Worm (Caenorhabditis elegans) whole organism, L4 larva: Measurements from ENCODE around the gene C44H4.4.

Experiments
- F49E8.2 ChIP-seq: sonication (generic microtip); optimal IDR thresholded peaks from 2 replicates; lab custom pipeline; 2016; ENCODE audit warnings: missing compliant biosample characterization, mild to moderate bottlenecking, missing genetic modification characterization, borderline replicate concordance
- T26A8.4 ChIP-seq: fragments of 200-800 bp; sonication (Bioruptor generic); IDR thresholded peaks from 2 replicates; pipeline ENCODE4 v1.3.6; 2022; ENCODE audit warnings: missing genetic modification characterization, missing compliant biosample characterization
- Y105C5A.15 ChIP-seq: fragments of 200-800 bp; sonication (Bioruptor generic); IDR thresholded peaks from 2 replicates; pipeline ENCODE4 v1.3.6; 2022; ENCODE audit warnings: missing genetic modification characterization, missing compliant biosample characterization
- Y48G9A.11 ChIP-seq: fragments of 200-800 bp; sonication (Bioruptor generic); IDR thresholded peaks from 2 replicates; pipeline ENCODE4 v1.3.6; 2022; ENCODE audit warnings: missing genetic modification reagents, missing genetic modification characterization, missing compliant biosample characterization
- ZK546.5 ChIP-seq, 2 experiments: sonication (generic microtip); optimal IDR thresholded peaks; 2 replicates each; lab custom pipeline; 2017; ENCODE audit warnings: missing biosample characterization in 2 of 2, missing genetic modification characterization in 2 of 2
- aly-2 ChIP-seq: sonication (generic microtip); optimal IDR thresholded peaks from 2 replicates; lab custom pipeline; 2018; ENCODE audit warnings: missing biosample characterization, missing genetic modification characterization
- ama-1 ChIP-seq: fragments of 150-350 bp; optimal IDR thresholded peaks from 2 replicates; lab custom pipeline; 2014; ENCODE audit warnings: inconsistent platforms, mixed read lengths
- arid-1 ChIP-seq: fragments of 200-800 bp; sonication (Bioruptor generic); conservative IDR thresholded peaks from 2 replicates; pipeline ENCODE4 v1.3.6; 2022; ENCODE audit warnings: missing genetic modification reagents, missing genetic modification characterization, missing compliant biosample characterization
- ceh-32 ChIP-seq: sonication (generic microtip); optimal IDR thresholded peaks from 2 replicates; lab custom pipeline; 2016; ENCODE audit warnings: mild to moderate bottlenecking, missing genetic modification characterization, missing compliant biosample characterization; ENCODE audit not compliant: poor library complexity
- ces-1 ChIP-seq: fragments of 150-350 bp; sonication (generic microtip); optimal IDR thresholded peaks from 4 replicates; lab custom pipeline; 2014; ENCODE audit warnings: missing biosample characterization, missing genetic modification reagents, missing genetic modification characterization
- cey-2 ChIP-seq: sonication (generic microtip); optimal IDR thresholded peaks from 3 replicates; lab custom pipeline; 2017; ENCODE audit warnings: missing genetic modification characterization, mild to moderate bottlenecking, missing compliant biosample characterization, antibody characterized with exemption, borderline replicate concordance; ENCODE audit not compliant: insufficient read depth
- daf-12 ChIP-seq: fragments of 150-350 bp; optimal IDR thresholded peaks from 2 replicates; lab custom pipeline; 2014; ENCODE audit warnings: missing biosample characterization, missing genetic modification reagents, missing genetic modification characterization
- daf-16 ChIP-seq, 3 experiments: sonication (generic microtip); optimal IDR thresholded peaks; 2 replicates each; lab custom pipeline; 2016 to 2017; ENCODE audit warnings: missing genetic modification characterization in 3 of 3, missing genetic modification reagents in 3 of 3, mild to moderate bottlenecking in 2 of 3, missing compliant biosample characterization in 2 of 3, missing biosample characterization in 1 of 3, moderate library complexity in 1 of 3
- daf-19 ChIP-seq: fragments of 200-800 bp; sonication (Bioruptor generic); conservative IDR thresholded peaks from 2 replicates; pipeline ENCODE4 v1.3.6; 2022; ENCODE audit warnings: missing genetic modification characterization, missing compliant biosample characterization
- daf-8 ChIP-seq: fragments of 200-800 bp; sonication (Bioruptor generic); IDR thresholded peaks from 2 replicates; pipeline ENCODE4 v1.3.6; 2022; ENCODE audit warnings: missing genetic modification characterization, missing compliant biosample characterization
- dmd-6 ChIP-seq: fragments of 200-800 bp; sonication (Bioruptor generic); IDR thresholded peaks from 2 replicates; pipeline ENCODE4 v1.3.6; 2022; ENCODE audit warnings: missing genetic modification reagents, missing genetic modification characterization, missing compliant biosample characterization
- dmd-8 ChIP-seq: fragments of 200-800 bp; sonication (Bioruptor generic); IDR thresholded peaks from 2 replicates; pipeline ENCODE4 v1.3.6; 2022; ENCODE audit warnings: missing genetic modification characterization, missing compliant biosample characterization
- egl-27 ChIP-seq: sonication (generic microtip); optimal IDR thresholded peaks from 3 replicates; lab custom pipeline; 2017; ENCODE audit warnings: missing biosample characterization, missing genetic modification reagents, missing genetic modification characterization
- egl-43 ChIP-seq: fragments of 200-800 bp; sonication (Bioruptor generic); IDR thresholded peaks from 2 replicates; pipeline ENCODE4 v1.3.6; 2022; ENCODE audit warnings: missing genetic modification reagents, missing genetic modification characterization, missing compliant biosample characterization
- fkh-10 ChIP-seq: fragments of 150-350 bp; optimal IDR thresholded peaks from 2 replicates; lab custom pipeline; 2014; ENCODE audit warnings: missing biosample characterization, missing genetic modification reagents, missing genetic modification characterization
- fos-1 ChIP-seq: fragments of 150-350 bp; optimal IDR thresholded peaks from 2 replicates; lab custom pipeline; 2014; ENCODE audit warnings: missing biosample characterization, missing genetic modification characterization
- hif-1 ChIP-seq, 2 experiments: sonication (generic microtip); optimal IDR thresholded peaks; 2 replicates each; lab custom pipeline; 2016 to 2017; ENCODE audit warnings: missing compliant biosample characterization in 2 of 2, missing genetic modification characterization in 2 of 2, missing genetic modification reagents in 2 of 2, missing genotype in 2 of 2, mild to moderate bottlenecking in 1 of 2
- hlh-11 ChIP-seq: fragments of 200-800 bp; sonication (Bioruptor generic); optimal IDR thresholded peaks from 2 replicates; lab custom pipeline; 2018; ENCODE audit warnings: mild to moderate bottlenecking, missing genetic modification characterization, missing compliant biosample characterization
- hlh-30 ChIP-seq: sonication (generic microtip); optimal IDR thresholded peaks from 2 replicates; lab custom pipeline; 2017; ENCODE audit warnings: antibody characterized with exemption, mild to moderate bottlenecking, missing genetic modification characterization, missing compliant biosample characterization; ENCODE audit not compliant: insufficient read depth
- hmg-1.1 ChIP-seq: fragments of 200-800 bp; sonication (Bioruptor generic); IDR thresholded peaks from 2 replicates; pipeline ENCODE4 v1.3.6; 2022; ENCODE audit warnings: missing genetic modification reagents, missing genetic modification characterization, missing compliant biosample characterization
- lin-1 ChIP-seq: fragments of 200-800 bp; sonication (Bioruptor generic); IDR thresholded peaks from 2 replicates; pipeline ENCODE4 v1.3.6; 2022; ENCODE audit warnings: missing genetic modification reagents, missing genetic modification characterization, missing compliant biosample characterization
- lin-38 ChIP-seq: fragments of 200-800 bp; sonication (Bioruptor generic); IDR thresholded peaks from 2 replicates; pipeline ENCODE4 v1.3.6; 2022; ENCODE audit warnings: missing genetic modification reagents, missing genetic modification characterization, missing compliant biosample characterization
- lir-3 ChIP-seq: sonication (generic microtip); optimal IDR thresholded peaks from 2 replicates; lab custom pipeline; 2016; ENCODE audit warnings: mild to moderate bottlenecking, missing genetic modification characterization, missing compliant biosample characterization
- madf-5 ChIP-seq, 2 experiments: fragments of 200-800 bp; sonication (Bioruptor generic); IDR thresholded peaks; 2 replicates each; pipeline ENCODE4 v1.3.6; 2022; ENCODE audit warnings: missing compliant biosample characterization in 2 of 2, missing genetic modification characterization in 2 of 2
- mdl-1 ChIP-seq, 2 experiments: fragments of 150-350 bp in 1 of 2; sonication (generic microtip) in 1 of 2; optimal IDR thresholded peaks; 2 replicates each; lab custom pipeline; 2014 to 2017; ENCODE audit warnings: missing biosample characterization in 2 of 2, missing genetic modification characterization in 2 of 2
- mdt-29 ChIP-seq: fragments of 200-800 bp; sonication (Bioruptor generic); IDR thresholded peaks from 2 replicates; pipeline ENCODE4 v1.3.6; 2022; ENCODE audit warnings: missing genetic modification reagents, missing genetic modification characterization, missing compliant biosample characterization
- mep-1 ChIP-seq: fragments of 150-350 bp; sonication (generic microtip); optimal IDR thresholded peaks from 3 replicates; lab custom pipeline; 2014; ENCODE audit warnings: missing biosample characterization, missing genetic modification characterization
- mxl-2 ChIP-seq: fragments of 200-800 bp; sonication (Bioruptor generic); conservative IDR thresholded peaks from 2 replicates; pipeline ENCODE4 v1.3.6; 2022; ENCODE audit warnings: missing genetic modification reagents, missing genetic modification characterization, missing compliant biosample characterization
- nhr-10 ChIP-seq: fragments of 150-350 bp; optimal IDR thresholded peaks from 2 replicates; lab custom pipeline; 2014; ENCODE audit warnings: missing biosample characterization, missing genetic modification characterization
- nhr-102 ChIP-seq: sonication (generic microtip); optimal IDR thresholded peaks from 2 replicates; lab custom pipeline; 2016; ENCODE audit warnings: mild to moderate bottlenecking, missing genetic modification characterization, moderate library complexity, missing compliant biosample characterization
- nhr-11 ChIP-seq: fragments of 150-350 bp; optimal IDR thresholded peaks from 2 replicates; lab custom pipeline; 2014; ENCODE audit warnings: missing biosample characterization, missing genetic modification characterization
- nhr-25 ChIP-seq: sonication (generic microtip); optimal IDR thresholded peaks from 2 replicates; lab custom pipeline; 2017; ENCODE audit warnings: missing genetic modification characterization, mild to moderate bottlenecking, missing compliant biosample characterization, antibody characterized with exemption, moderate library complexity, borderline replicate concordance; ENCODE audit not compliant: insufficient read depth
- nhr-41 ChIP-seq: fragments of 200-800 bp; sonication (Bioruptor generic); IDR thresholded peaks from 2 replicates; pipeline ENCODE4 v1.3.6; 2022; ENCODE audit warnings: missing genetic modification reagents, missing genetic modification characterization, missing compliant biosample characterization
- nhr-6 ChIP-seq: fragments of 150-350 bp; optimal IDR thresholded peaks from 2 replicates; lab custom pipeline; 2014; ENCODE audit warnings: missing biosample characterization, missing genetic modification characterization
- nhr-77 ChIP-seq: fragments of 150-350 bp; optimal IDR thresholded peaks from 2 replicates; lab custom pipeline; 2014; ENCODE audit warnings: missing biosample characterization, missing genetic modification characterization
- php-3 ChIP-seq: fragments of 200-800 bp; sonication (Bioruptor generic); IDR thresholded peaks from 2 replicates; pipeline ENCODE4 v1.3.6; 2022; ENCODE audit warnings: missing genetic modification reagents, missing genetic modification characterization, missing compliant biosample characterization
- rbr-2 ChIP-seq: sonication (generic microtip); optimal IDR thresholded peaks from 2 replicates; lab custom pipeline; 2016; ENCODE audit warnings: missing genotype, missing genetic modification characterization, missing compliant biosample characterization
- saeg-2 ChIP-seq: fragments of 200-800 bp; sonication (Bioruptor generic); IDR thresholded peaks from 2 replicates; pipeline ENCODE4 v1.3.6; 2022; ENCODE audit warnings: missing genetic modification reagents, missing genetic modification characterization, missing compliant biosample characterization
- set-16 ChIP-seq: fragments of 200-800 bp; sonication (Bioruptor generic); IDR thresholded peaks from 2 replicates; pipeline ENCODE4 v1.3.6; 2022; ENCODE audit warnings: missing genetic modification reagents, missing genetic modification characterization, missing compliant biosample characterization
- tag-97 ChIP-seq: fragments of 200-800 bp; sonication (Bioruptor generic); IDR thresholded peaks from 2 replicates; pipeline ENCODE4 v1.3.6; 2022; ENCODE audit warnings: missing genetic modification characterization, missing compliant biosample characterization
- unc-130 ChIP-seq: sonication (generic microtip); optimal IDR thresholded peaks from 2 replicates; lab custom pipeline; 2016; ENCODE audit warnings: missing genetic modification reagents, missing genetic modification characterization, missing compliant biosample characterization
- vab-7 ChIP-seq: fragments of 200-800 bp; sonication (Bioruptor generic); IDR thresholded peaks from 2 replicates; pipeline ENCODE4 v1.3.6; 2022; ENCODE audit warnings: missing genetic modification reagents, missing genetic modification characterization, missing compliant biosample characterization
- zag-1 ChIP-seq: fragments of 150-350 bp; optimal IDR thresholded peaks from 2 replicates; lab custom pipeline; 2014; ENCODE audit warnings: missing biosample characterization, missing genetic modification characterization
- ztf-7 ChIP-seq: fragments of 150-350 bp; optimal IDR thresholded peaks from 2 replicates; lab custom pipeline; 2014; ENCODE audit warnings: missing biosample characterization, missing genetic modification characterization

Gene C44H4.4

DNA sequence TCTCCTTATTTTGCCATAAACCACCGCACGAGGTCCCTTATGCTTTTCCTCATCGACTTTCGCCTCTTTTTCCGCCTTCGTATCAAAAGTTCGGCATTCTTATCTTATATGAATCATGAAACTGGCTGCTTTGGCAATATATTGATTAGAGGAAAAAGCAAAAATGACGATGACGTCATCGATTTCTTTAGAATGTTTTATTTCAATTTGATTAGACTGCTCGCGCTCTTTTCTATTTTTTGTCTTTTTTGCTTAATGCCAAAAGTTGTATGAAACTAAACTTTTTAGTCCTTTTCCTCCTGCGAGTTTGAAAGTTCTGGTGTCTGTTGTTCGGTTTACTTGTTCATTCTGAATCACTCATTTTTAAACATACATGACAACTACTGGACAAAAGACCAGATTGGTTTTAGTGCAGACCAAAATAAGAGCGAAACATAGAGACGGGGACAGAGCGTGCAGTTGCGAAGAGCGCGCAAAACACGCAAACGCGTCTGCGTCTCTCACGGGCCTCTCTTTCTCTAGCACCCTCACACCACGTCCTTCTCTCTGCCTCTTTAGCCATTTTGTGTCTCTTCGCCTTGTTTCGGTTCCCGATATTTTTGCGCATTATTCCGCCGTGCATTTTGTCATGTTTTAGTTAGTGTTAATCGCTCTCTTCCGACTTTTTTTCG is 21.3 kb upstream of the C44H4.4 start (continued):
- TF ChIP-seq set-16 (no peak), nhr-10 (no peak), vab-7 (0 out of 2 replicates have a peak, but pooled peaks have one; percentile 30), F49E8.2 (tag; lab: Kevin White, UChicago) (no peak), nhr-11 (tag; lab: Kevin White, UChicago) (peak; percentile 38), nhr-6 (tag; lab: Kevin White, UChicago) (no peak), mdt-29 (no peak), cey-2 (no peak), daf-16 (GFP tag; optimal IDR thresholded peaks at IDR 0.05; lab: Kevin White, UChicago) (no peak), daf-16 (tag; optimal IDR thresholded peaks at IDR 0.05; lab: Kevin White, UChicago) (peak; percentile 35), ZK546.5 (tag; optimal IDR thresholded peaks at IDR 0.05; lab: Kevin White, UChicago) (no peak), nhr-77 (tag; lab: Kevin White, UChicago) (no peak), Y105C5A.15 (GFP tag; lab: Robert Waterston, UW) (no peak), hif-1 (tag; optimal IDR thresholded peaks at IDR 0.05; lab: Kevin White, UChicago) (peak in 1 of 2 experiments; percentile 52), unc-130 (GFP tag; lab: Kevin White, UChicago) (no peak), ama-1 (lab: Kevin White, UChicago) (no peak), lir-3 (tag; lab: Kevin White, UChicago) (no peak), fkh-10 (GFP tag; lab: Kevin White, UChicago) (no peak), dmd-6 (peak; percentile 61), saeg-2 (GFP tag; lab: Robert Waterston, UW) (no peak), rbr-2 (tag; lab: Kevin White, UChicago) (peak; percentile 11), daf-19 (GFP tag; lab: Robert Waterston, UW) (no peak), lin-1 (GFP tag; lab: Robert Waterston, UW) (no peak), arid-1 (GFP tag; lab: Robert Waterston, UW) (no peak), lin-38 (no peak), mdl-1 (tag; optimal IDR thresholded peaks at IDR 0.05; lab: Kevin White, UChicago) (peak in 1 of 2 experiments; percentile 63), nhr-25 (tag; lab: Kevin White, UChicago) (no peak), hlh-11 (tag; lab: Kevin White, UChicago) (peak; percentile 53), ceh-32 (tag; lab: Kevin White, UChicago) (no peak), egl-43 (GFP tag; lab: Robert Waterston, UW) (peak; percentile 74; the same call in 1 of the 2 replicates), zag-1 (no peak), fos-1 (tag; lab: Kevin White, UChicago) (no peak), mep-1 (tag; lab: Kevin White, UChicago) (peak; percentile 55), dmd-8 (GFP tag; lab: Robert Waterston, UW) (no peak), T26A8.4 (GFP tag; lab: Robert Waterston, UW) (no peak), Y48G9A.11 (GFP tag; lab: Robert Waterston, UW) (no peak), ztf-7 (tag; lab: Kevin White, UChicago) (no peak), mxl-2 (no peak), daf-12 (tag; lab: Kevin White, UChicago) (no peak), nhr-102 (tag; lab: Kevin White, UChicago) (no peak), hlh-30 (tag; lab: Kevin White, UChicago) (peak; percentile 67), php-3 (GFP tag; lab: Robert Waterston, UW) (no peak), egl-27 (tag; lab: Kevin White, UChicago) (no peak), daf-8 (GFP tag; lab: Robert Waterston, UW) (no peak), tag-97 (GFP tag; lab: Robert Waterston, UW) (no peak), hmg-1.1 (GFP tag; lab: Robert Waterston, UW) (peak; percentile 88), aly-2 (tag; lab: Kevin White, UChicago) (no peak), madf-5 (GFP tag; IDR thresholded peaks at IDR 0.05; lab: Robert Waterston, UW) (0 out of 4 replicates have a peak, but pooled peaks of 1 of the 2 experiments have one; percentile 35), ces-1 (GFP tag; lab: Kevin White, UChicago) (no peak), nhr-41 (GFP tag; lab: Robert Waterston, UW) (no peak)
